Fruit fly (Drosophila melanogaster): ENCODE data around the gene hoip.

The hoip gene

dm6 chr2L:9700454-9700853, 863 bp downstream of the hoip start, which contains the start of gene pelo (continued):
- TF ChIP-seq CG15601 (tag; optimal IDR thresholded peaks at IDR 0.05), result peak; percentile 63
- TF ChIP-seq Adf1 (GFP tag; IDR thresholded peaks at IDR 0.05), result peak; percentile 33; the same call in 1 of the 2 replicates
- no peak for TF ChIP-seq fru (optimal IDR thresholded peaks at IDR 0.05)
- TF ChIP-seq CG17912 (GFP tag; optimal IDR thresholded peaks at IDR 0.05), result no peak
- peak; percentile 57 for TF ChIP-seq NfI (GFP tag; optimal IDR thresholded peaks at IDR 0.05)
- no peak for TF ChIP-seq pfk (GFP tag; optimal IDR thresholded peaks at IDR 0.05)
- no peak for TF ChIP-seq hb (GFP tag; IDR thresholded peaks at IDR 0.05; ENCODE audit: partially characterized antibody)
- peak; percentile 24 for TF ChIP-seq tap (tag; optimal IDR thresholded peaks at IDR 0.05)
- peak; percentile 31; the same call in 1 of the 2 replicates for TF ChIP-seq CG3847 (GFP tag; IDR thresholded peaks at IDR 0.05)
- peak; percentile 33; the same call in 1 of the 3 replicates for TF ChIP-seq ase (GFP tag; IDR thresholded peaks at IDR 0.05)
- TF ChIP-seq dan (GFP tag; IDR thresholded peaks at IDR 0.05), result no peak
- no peak for TF ChIP-seq GATAe (GFP tag; conservative IDR thresholded peaks at IDR 0.05)
- peak; percentile 75 for TF ChIP-seq CG9797 (GFP tag; optimal IDR thresholded peaks at IDR 0.05)
- TF ChIP-seq H2.0 (GFP tag; IDR thresholded peaks at IDR 0.05), result peak; percentile 58
- TF ChIP-seq TFAM (GFP tag; optimal IDR thresholded peaks at IDR 0.05), result no peak
- peak; percentile 23 for TF ChIP-seq Bteb2 (GFP tag; optimal IDR thresholded peaks at IDR 0.05)
- no peak for TF ChIP-seq tx (GFP tag; optimal IDR thresholded peaks at IDR 0.05)
- peak; percentile 54 for TF ChIP-seq Fer2 (tag; optimal IDR thresholded peaks at IDR 0.05)
- peak; percentile 48 for TF ChIP-seq Asciz (GFP tag; optimal IDR thresholded peaks at IDR 0.05)
- peak; percentile 43 for TF ChIP-seq CG15011 (GFP tag; optimal IDR thresholded peaks at IDR 0.05)
- TF ChIP-seq Oaz (GFP tag; IDR thresholded peaks at IDR 0.05), result no peak
- TF ChIP-seq stwl (tag; optimal IDR thresholded peaks at IDR 0.05), result peak; percentile 40
- peak in 1 of 2 experiments; percentile 79 for TF ChIP-seq Hr78 (GFP tag; optimal IDR thresholded peaks at IDR 0.05)
- no peak for TF ChIP-seq hbn (GFP tag; IDR thresholded peaks at IDR 0.05; ENCODE audit: partially characterized antibody)
- TF ChIP-seq jing (GFP tag; optimal IDR thresholded peaks at IDR 0.05), result no peak
- no peak for TF ChIP-seq yki (optimal IDR thresholded peaks at IDR 0.05)
- TF ChIP-seq Lpt (GFP tag; optimal IDR thresholded peaks at IDR 0.05), result no peak
- peak; percentile 63 for TF ChIP-seq CG10209 (GFP tag; optimal IDR thresholded peaks at IDR 0.05)
- no peak for TF ChIP-seq D (optimal IDR thresholded peaks at IDR 0.05)
- TF ChIP-seq D (GFP tag; optimal IDR thresholded peaks at IDR 0.05), result peak; percentile 23
- TF ChIP-seq CG9437 (GFP tag; optimal IDR thresholded peaks at IDR 0.05), result peak; percentile 21
- no peak for TF ChIP-seq ro (GFP tag; IDR thresholded peaks at IDR 0.05)
- peak; percentile 57 for TF ChIP-seq twi (tag; optimal IDR thresholded peaks at IDR 0.05)
- TF ChIP-seq H15 (GFP tag; IDR thresholded peaks at IDR 0.05), result 0 out of 3 replicates have a peak, but pooled peaks have one; percentile 43
- peak; percentile 64 for TF ChIP-seq CG18262 (tag; optimal IDR thresholded peaks at IDR 0.05)
- no peak for TF ChIP-seq luna (GFP tag; optimal IDR thresholded peaks at IDR 0.05)
- no peak for TF ChIP-seq Tbp (GFP tag; optimal IDR thresholded peaks at IDR 0.05)
- TF ChIP-seq lab (GFP tag; optimal IDR thresholded peaks at IDR 0.05), result peak; percentile 81
- peak; percentile 45 for TF ChIP-seq Oli (tag; optimal IDR thresholded peaks at IDR 0.05)
- no peak for TF ChIP-seq crol (GFP tag; IDR thresholded peaks at IDR 0.05)
- TF ChIP-seq nmo (GFP tag; optimal IDR thresholded peaks at IDR 0.05), result peak; percentile 77
- no peak for TF ChIP-seq tll (GFP tag; optimal IDR thresholded peaks at IDR 0.05)
- TF ChIP-seq CG8359 (GFP tag; optimal IDR thresholded peaks at IDR 0.05; ENCODE audit: borderline replicate concordance), result no peak
- TF ChIP-seq CG31224 (GFP tag; IDR thresholded peaks at IDR 0.05), result 0 out of 2 replicates have a peak, but pooled peaks have one; percentile 57
- no peak; the same call in 1 of the 2 replicates for TF ChIP-seq CG9215 (GFP tag; IDR thresholded peaks at IDR 0.05)
- TF ChIP-seq CG17361 (GFP tag; IDR thresholded peaks at IDR 0.05), result peak; percentile 70; the same call in 2 of the 3 replicates
- peak; percentile 55 for TF ChIP-seq dm (GFP tag; optimal IDR thresholded peaks at IDR 0.05)
- TF ChIP-seq CG7745 (tag; optimal IDR thresholded peaks at IDR 0.05), result no peak
- peak; percentile 63 for TF ChIP-seq CG9817 (tag; optimal IDR thresholded peaks at IDR 0.05)
- TF ChIP-seq Awh (GFP tag; IDR thresholded peaks at IDR 0.05), result no peak
- peak; percentile 61 for TF ChIP-seq CG2116 (GFP tag; optimal IDR thresholded peaks at IDR 0.05)

All from whole organism, embryonic.